Worm (Caenorhabditis elegans): ENCODE measurements around the gene F35D2.1.

The F35D2.1 gene

DNA sequence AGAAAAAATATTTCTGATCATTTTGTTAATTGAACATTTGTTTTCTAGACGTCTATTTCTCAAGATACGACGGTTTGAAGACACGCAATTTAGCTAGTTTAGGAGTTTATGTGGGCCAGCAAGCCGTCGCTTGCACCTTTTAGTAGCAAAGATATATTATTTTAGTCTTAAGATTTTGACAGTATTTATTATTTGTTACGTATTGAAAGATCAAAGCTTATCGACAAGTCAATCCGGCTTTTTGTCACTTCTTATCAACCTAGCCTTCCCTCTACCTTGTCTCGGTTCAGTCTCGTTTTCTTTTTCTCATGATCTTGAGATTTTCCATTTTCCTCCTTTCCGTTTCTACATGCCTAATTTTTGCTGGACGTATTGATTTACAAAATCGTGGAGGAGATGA is 1.6 kb upstream of the F35D2.1 start, which contains the start of gene F35D2.2:
TSS of gene F35D2.2 (plus strand) at position 301 of the 400 bp plus-strand sequence.
- TF ChIP-seq snpc-4 (tag; optimal IDR thresholded peaks at IDR 0.05) (no peak), aha-1 (tag) (peak; percentile 53)

DNA sequence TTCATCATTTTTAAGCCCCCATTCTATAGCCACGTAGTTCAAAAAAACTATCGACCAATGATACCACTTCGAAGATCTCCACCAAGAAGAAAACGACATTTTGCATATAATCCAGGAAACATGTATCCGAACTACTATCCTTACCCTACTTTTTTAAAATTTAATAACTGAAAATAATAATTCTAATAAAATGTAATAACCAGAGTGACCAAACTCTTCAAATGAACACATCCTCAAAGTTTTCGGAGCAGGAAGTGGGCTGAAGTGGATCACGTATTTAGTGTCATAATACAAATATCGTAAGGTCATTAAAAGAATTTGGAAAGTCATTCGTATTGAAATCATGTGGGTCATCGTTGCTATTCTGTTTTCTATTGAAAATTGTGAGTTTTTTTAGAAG is 1.7 kb downstream of the F35D2.1 start, which contains the start of gene F35D2.6:
TSS of gene F35D2.6 (plus strand) at position 301 of the 400 bp plus-strand sequence.
- TF ChIP-seq F49E8.2 (tag; optimal IDR thresholded peaks at IDR 0.05; ENCODE audit: borderline replicate concordance) (no peak), aly-2 (tag; optimal IDR thresholded peaks at IDR 0.05) (no peak), zip-2 (tag; optimal IDR thresholded peaks at IDR 0.05) (no peak), Y5F2A.4 (GFP tag; optimal IDR thresholded peaks at IDR 0.05) (no peak), nhr-111 (GFP tag; optimal IDR thresholded peaks at IDR 0.05) (no peak), nhr-102 (tag; optimal IDR thresholded peaks at IDR 0.05) (no peak), lir-3 (tag; optimal IDR thresholded peaks at IDR 0.05) (no peak), fkh-10 (GFP tag; optimal IDR thresholded peaks at IDR 0.05) (no peak), F26F4.8 (GFP tag; conservative IDR thresholded peaks at IDR 0.05) (no peak), mxl-2 (GFP tag; conservative IDR thresholded peaks at IDR 0.05) (no peak), mdt-29 (GFP tag; IDR thresholded peaks at IDR 0.05) (no peak), mxl-3 (GFP tag; optimal IDR thresholded peaks at IDR 0.05) (no peak), ceh-20 (GFP tag; IDR thresholded peaks at IDR 0.05) (no peak), sdz-12 (GFP tag; optimal IDR thresholded peaks at IDR 0.05) (no peak), tag-97 (GFP tag; IDR thresholded peaks at IDR 0.05) (no peak)

DNA sequence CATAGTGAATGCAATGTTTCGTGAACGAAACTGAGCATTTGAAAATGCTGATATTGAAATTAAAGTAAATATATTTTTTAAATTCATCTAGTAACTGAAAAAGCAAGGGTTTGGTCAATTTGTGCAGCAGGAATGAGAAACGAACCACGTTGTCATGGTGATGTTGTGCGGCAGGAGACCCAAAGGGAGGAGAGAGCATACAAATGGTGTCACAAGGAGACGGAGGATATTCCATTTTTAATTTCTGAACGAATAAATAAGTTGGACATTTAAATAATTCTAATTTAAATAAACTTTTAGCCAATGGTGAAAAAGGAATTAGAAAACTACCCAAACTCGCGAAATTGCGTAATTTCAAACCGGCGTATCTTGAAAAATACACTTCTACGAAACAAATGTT is 7.8 kb downstream of the F35D2.1 start, which contains the start of gene mks-3:
TSS of gene mks-3 (minus strand) at position 101 of the 400 bp plus-strand sequence.
- TF ChIP-seq zip-11 (GFP tag; IDR thresholded peaks at IDR 0.05) (no peak), daf-19 (GFP tag; conservative IDR thresholded peaks at IDR 0.05) (no peak), tag-97 (GFP tag; IDR thresholded peaks at IDR 0.05) (no peak), madf-5 (GFP tag; IDR thresholded peaks at IDR 0.05) (no peak), unc-39 (tag; optimal IDR thresholded peaks at IDR 0.05) (no peak), snpc-4 (tag; optimal IDR thresholded peaks at IDR 0.05) (no peak), rbr-2 (tag; optimal IDR thresholded peaks at IDR 0.05) (no peak), daf-16 (GFP tag; optimal IDR thresholded peaks at IDR 0.05) (no peak), daf-16 (tag; optimal IDR thresholded peaks at IDR 0.05) (no peak)

DNA sequence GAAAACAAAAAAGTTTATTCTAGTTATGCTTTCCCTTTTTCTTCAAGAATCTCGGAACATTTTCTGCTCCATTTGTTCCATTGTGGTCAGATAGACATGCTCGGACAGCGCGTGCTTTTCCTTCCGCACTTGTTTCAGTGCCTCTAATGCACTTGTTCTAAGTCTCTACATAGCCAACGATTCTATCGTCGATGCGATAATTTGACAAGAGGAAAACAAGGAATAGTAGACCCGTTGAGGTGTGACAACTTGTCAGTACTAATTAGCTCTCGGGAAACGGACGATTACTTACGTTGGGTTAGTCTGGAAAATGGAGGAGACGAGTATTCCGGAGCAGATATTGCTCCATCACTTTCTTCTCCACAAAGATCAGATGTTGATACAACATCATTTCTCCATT is 12.6 kb downstream of the F35D2.1 start:
- TF ChIP-seq unc-62 (GFP tag; optimal IDR thresholded peaks at IDR 0.05 in 1 of 2) (peak in 1 of 2 experiments; percentile 94), unc-62 (tag; optimal IDR thresholded peaks at IDR 0.05) (no peak), ceh-44 (GFP tag; IDR thresholded peaks at IDR 0.05) (no peak)

DNA sequence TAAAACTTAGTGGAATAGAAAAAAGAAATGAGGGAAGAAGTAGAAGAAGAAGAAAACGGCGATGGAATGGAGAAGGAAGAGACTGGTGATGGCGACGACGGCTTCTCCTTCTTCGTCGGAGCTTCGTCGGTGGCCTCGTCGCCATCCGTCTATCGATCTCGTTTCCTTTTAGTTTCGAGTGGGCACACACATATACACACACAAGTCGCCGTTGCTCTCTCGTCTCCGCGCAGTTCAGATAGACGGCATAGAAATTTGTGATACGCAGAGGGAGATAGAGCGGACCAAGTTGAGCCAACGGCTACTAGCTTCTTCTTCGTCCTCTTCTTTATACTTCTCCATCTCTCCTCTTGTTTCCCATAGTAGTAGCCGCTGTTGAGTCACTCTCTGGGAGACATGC is 17.5 kb downstream of the F35D2.1 start:
- TF ChIP-seq saeg-2 (GFP tag; IDR thresholded peaks at IDR 0.05) (no peak), ZK337.2 (GFP tag; IDR thresholded peaks at IDR 0.05) (no peak), lir-3 (tag; optimal IDR thresholded peaks at IDR 0.05) (no peak), lin-1 (GFP tag; IDR thresholded peaks at IDR 0.05) (no peak), daf-8 (GFP tag; IDR thresholded peaks at IDR 0.05) (no peak), nhr-28 (tag; optimal IDR thresholded peaks at IDR 0.05) (no peak), hmg-1.1 (GFP tag; IDR thresholded peaks at IDR 0.05) (peak; percentile 62), duxl-1 (tag; optimal IDR thresholded peaks at IDR 0.05; ENCODE audit: poor library complexity) (no peak), hif-1 (tag; optimal IDR thresholded peaks at IDR 0.05) (no peak), ceh-62 (tag; optimal IDR thresholded peaks at IDR 0.05) (no peak), madf-9 (GFP tag; conservative IDR thresholded peaks at IDR 0.05) (no peak), Y48G9A.11 (GFP tag; IDR thresholded peaks at IDR 0.05) (no peak), ceh-44 (GFP tag; IDR thresholded peaks at IDR 0.05) (no peak), lsy-2 (tag; optimal IDR thresholded peaks at IDR 0.05) (peak in 1 of 2 experiments; percentile 27), unc-39 (tag; optimal IDR thresholded peaks at IDR 0.05) (no peak), ZK546.5 (tag; optimal IDR thresholded peaks at IDR 0.05) (no peak), Y75B8A.6 (GFP tag; IDR thresholded peaks at IDR 0.05) (no peak), spr-1 (tag; optimal IDR thresholded peaks at IDR 0.05) (no peak), php-3 (GFP tag; IDR thresholded peaks at IDR 0.05) (no peak), nhr-41 (GFP tag; IDR thresholded peaks at IDR 0.05) (no peak), cey-2 (tag; optimal IDR thresholded peaks at IDR 0.05; ENCODE audit: borderline replicate concordance, insufficient read depth) (no peak), mdt-29 (GFP tag; IDR thresholded peaks at IDR 0.05) (no peak)
